ENCODE assay signal across 5 worm cellular contexts in the genomic region with DNA sequence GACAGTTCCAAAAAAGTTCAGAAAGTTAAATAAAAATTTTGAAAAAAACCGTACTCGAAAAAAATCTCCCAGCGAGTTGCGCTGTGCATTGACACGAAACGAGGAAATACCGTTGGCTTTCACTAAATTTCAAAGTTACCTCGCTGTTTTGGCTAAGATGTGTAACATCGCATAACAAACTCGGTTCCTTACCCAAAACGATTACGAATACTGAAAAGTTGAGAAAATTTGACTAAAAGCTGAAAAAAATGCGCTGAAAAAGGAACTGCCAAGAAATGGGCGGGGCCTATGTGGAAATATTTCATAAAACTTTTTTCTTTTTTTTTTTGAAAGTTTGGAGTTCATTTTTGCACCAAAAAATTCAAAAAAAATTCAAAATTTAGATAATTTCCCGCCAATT.
TF ChIP-seq lines count a peak whose summit lies in the region.

No protein-coding gene starts in this region.

TF ChIP-seq in whole organism, L2 larva, 48 proteins besides CTCF, POLR2A, EP300 and RAD21:
- TF ChIP-seq nhr-23 (tag; optimal IDR thresholded peaks at IDR 0.05; lab: Kevin White, UChicago), result peak; percentile 34
- TF ChIP-seq R02D3.7 (tag; optimal IDR thresholded peaks at IDR 0.05; lab: Kevin White, UChicago), result no peak

TF ChIP-seq in whole organism, L4 larva, 104 proteins besides CTCF, POLR2A, EP300 and RAD21:
- no peak for TF ChIP-seq snpc-1.2 (GFP tag; IDR thresholded peaks at IDR 0.05; lab: Robert Waterston, UW)
- TF ChIP-seq F37D6.2 (tag; optimal IDR thresholded peaks at IDR 0.05; lab: Kevin White, UChicago), result no peak
- no peak for TF ChIP-seq lin-15B (tag; optimal IDR thresholded peaks at IDR 0.05; lab: Kevin White, UChicago)
- no peak for TF ChIP-seq mxl-2 (GFP tag; conservative IDR thresholded peaks at IDR 0.05; lab: Robert Waterston, UW)
- TF ChIP-seq spr-1 (tag; optimal IDR thresholded peaks at IDR 0.05; lab: Kevin White, UChicago), result no peak
- TF ChIP-seq unc-62 (GFP tag; optimal IDR thresholded peaks at IDR 0.05 in 1 of 2; lab: Kevin White, UChicago), result peak in 1 of 2 experiments; percentile 65
- TF ChIP-seq unc-62 (tag; optimal IDR thresholded peaks at IDR 0.05; lab: Kevin White, UChicago), result no peak
- no peak for TF ChIP-seq ceh-20 (GFP tag; IDR thresholded peaks at IDR 0.05; lab: Robert Waterston, UW)
- peak; percentile 48 for TF ChIP-seq aha-1 (tag; lab: Kevin White, UChicago)
- no peak for TF ChIP-seq lim-7 (GFP tag; IDR thresholded peaks at IDR 0.05; lab: Robert Waterston, UW)

TF ChIP-seq in whole organism, late embryonic, 69 proteins besides CTCF, POLR2A, EP300 and RAD21:
- TF ChIP-seq pat-9 (tag; optimal IDR thresholded peaks at IDR 0.05; lab: Kevin White, UChicago) (no peak), ttx-3 (tag; optimal IDR thresholded peaks at IDR 0.05; lab: Kevin White, UChicago) (no peak), F13H6.1 (tag; optimal IDR thresholded peaks at IDR 0.05; lab: Kevin White, UChicago) (no peak), ztf-16 (tag; optimal IDR thresholded peaks at IDR 0.05; lab: Kevin White, UChicago) (peak; percentile 32), sox-4 (tag; optimal IDR thresholded peaks at IDR 0.05; lab: Kevin White, UChicago) (no peak)

TF ChIP-seq in whole organism, midembryonic, 9 proteins besides CTCF, POLR2A, EP300 and RAD21:
- TF ChIP-seq ztf-23 (GFP tag; IDR thresholded peaks at IDR 0.05; lab: Robert Waterston, UW) (no peak), klf-2 (GFP tag; conservative IDR thresholded peaks at IDR 0.05; lab: Robert Waterston, UW) (no peak), ztf-29 (GFP tag; IDR thresholded peaks at IDR 0.05; lab: Robert Waterston, UW) (no peak), med-1 (GFP tag; optimal IDR thresholded peaks at IDR 0.05; lab: Kevin White, UChicago; ENCODE audit: insufficient read depth) (no peak), tab-1 (GFP tag; IDR thresholded peaks at IDR 0.05; lab: Robert Waterston, UW) (peak; percentile 46; the same call in 1 of the 2 replicates), T22C8.4 (GFP tag; IDR thresholded peaks at IDR 0.05; lab: Robert Waterston, UW) (no peak), cog-1 (tag; optimal IDR thresholded peaks at IDR 0.05; lab: Kevin White, UChicago) (no peak), ref-1 (GFP tag; conservative IDR thresholded peaks at IDR 0.05; lab: Robert Waterston, UW) (peak; percentile 50; the same call in 1 of the 2 replicates), flt-1 (GFP tag; IDR thresholded peaks at IDR 0.05; lab: Robert Waterston, UW) (no peak)

TF ChIP-seq in whole organism, young adult, 124 proteins besides CTCF, POLR2A, EP300 and RAD21:
- TF ChIP-seq sdz-38 (tag; optimal IDR thresholded peaks at IDR 0.05; lab: Kevin White, UChicago) (peak; percentile 6), ztf-3 (GFP tag; optimal IDR thresholded peaks at IDR 0.05; lab: Kevin White, UChicago) (no peak), mcd-1 (GFP tag; IDR thresholded peaks at IDR 0.05; lab: Robert Waterston, UW) (no peak), egl-44 (GFP tag; IDR thresholded peaks at IDR 0.05; lab: Robert Waterston, UW) (no peak)
